Fruit fly (Drosophila melanogaster) whole organism, embryonic: ENCODE measurements around the gene mbt.

Experiments used
- Atf6 ChIP-seq: fragments of 200-800 bp; sonication (Bioruptor generic); IDR thresholded peaks from 2 replicates; pipeline ENCODE4 v1.3.6; 2022; ENCODE audit warnings: missing biosample characterization, missing genetic modification characterization
- CG10366 ChIP-seq: fragments of 200-800 bp; sonication (Bioruptor generic); IDR thresholded peaks from 2 replicates; pipeline ENCODE4 v1.3.6; 2022; ENCODE audit warnings: missing biosample characterization, missing genetic modification characterization
- CG10959 ChIP-seq: fragments of 200-800 bp; sonication (Bioruptor generic); IDR thresholded peaks from 2 replicates; pipeline ENCODE4 v1.3.6; 2022; ENCODE audit warnings: missing biosample characterization, missing genetic modification characterization
- CG11723 ChIP-seq: fragments of 200-800 bp; sonication (Bioruptor generic); optimal IDR thresholded peaks from 2 replicates; lab custom pipeline; 2017; ENCODE audit warnings: missing biosample characterization, mild to moderate bottlenecking, missing genetic modification characterization
- CG13296 ChIP-seq: fragments of 200-800 bp; sonication (Bioruptor generic); optimal IDR thresholded peaks from 3 replicates; lab custom pipeline; 2018; ENCODE audit warnings: missing biosample characterization, mild to moderate bottlenecking, missing genetic modification characterization
- CG14441 ChIP-seq: fragments of 200-800 bp; sonication (Bioruptor generic); IDR thresholded peaks from 2 replicates; pipeline ENCODE4 v1.3.6; 2022; ENCODE audit warnings: missing biosample characterization, missing genetic modification characterization
- CG15073 ChIP-seq: fragments of 200-800 bp; sonication (Bioruptor generic); optimal IDR thresholded peaks from 2 replicates; lab custom pipeline; 2016; ENCODE audit warnings: missing biosample characterization, missing genetic modification characterization
- CG1603 ChIP-seq: fragments of 200-800 bp; sonication (Bioruptor generic); optimal IDR thresholded peaks from 2 replicates; lab custom pipeline; 2019; ENCODE audit warnings: missing biosample characterization, mild to moderate bottlenecking, missing genetic modification characterization, moderate library complexity
- CG17385 ChIP-seq: fragments of 200-800 bp; sonication (Bioruptor generic); optimal IDR thresholded peaks from 3 replicates; lab custom pipeline; 2018; ENCODE audit warnings: missing biosample characterization, mild to moderate bottlenecking, missing genetic modification characterization
- CG2875 ChIP-seq: fragments of 200-800 bp; sonication (Bioruptor generic); optimal IDR thresholded peaks from 2 replicates; lab custom pipeline; 2017; ENCODE audit warnings: missing biosample characterization, mild to moderate bottlenecking, missing genetic modification characterization, missing genetic modification reagents
- CG31224 ChIP-seq: fragments of 200-800 bp; sonication (Bioruptor generic); IDR thresholded peaks from 2 replicates; pipeline ENCODE4 v1.3.6; 2022; ENCODE audit warnings: missing biosample characterization, missing genetic modification characterization
- CG6175 ChIP-seq: fragments of 200-800 bp; sonication (Bioruptor generic); IDR thresholded peaks from 3 replicates; pipeline ENCODE4 v1.3.6; 2022; ENCODE audit warnings: missing biosample characterization, missing genetic modification characterization
- CG6765 ChIP-seq: fragments of 200-800 bp; sonication (Bioruptor generic); optimal IDR thresholded peaks from 3 replicates; lab custom pipeline; 2017; ENCODE audit warnings: missing biosample characterization, mild to moderate bottlenecking, missing genetic modification characterization
- CG6813 ChIP-seq: fragments of 200-800 bp; sonication (Bioruptor generic); optimal IDR thresholded peaks from 2 replicates; lab custom pipeline; 2017; ENCODE audit warnings: missing biosample characterization, missing genetic modification characterization, mild to moderate bottlenecking, moderate library complexity, missing genetic modification reagents
- CG7987 ChIP-seq: fragments of 200-800 bp; sonication (Bioruptor generic); optimal IDR thresholded peaks from 2 replicates; lab custom pipeline; 2018; ENCODE audit warnings: missing biosample characterization, mild to moderate bottlenecking, missing genetic modification characterization, moderate library complexity
- CG9727 ChIP-seq: fragments of 200-800 bp; sonication (Bioruptor generic); optimal IDR thresholded peaks from 3 replicates; lab custom pipeline; 2017; ENCODE audit warnings: missing biosample characterization, mild to moderate bottlenecking, missing genetic modification characterization
- CTCF ChIP-seq: fragments of 200-800 bp; sonication (Bioruptor generic); optimal IDR thresholded peaks from 2 replicates; lab custom pipeline; 2017; ENCODE audit warnings: missing biosample characterization, mild to moderate bottlenecking, missing genetic modification characterization, moderate library complexity
- Drgx ChIP-seq: fragments of 200-800 bp; sonication (Bioruptor generic); IDR thresholded peaks from 2 replicates; pipeline ENCODE4 v1.3.6; 2022; ENCODE audit warnings: missing biosample characterization, missing genetic modification characterization
- E2f2 ChIP-seq: fragments of 200-800 bp; sonication (Bioruptor generic); IDR thresholded peaks from 2 replicates; pipeline ENCODE4 v1.3.6; 2022; ENCODE audit warnings: missing biosample characterization, missing genetic modification characterization
- Eip74EF ChIP-seq, 2 experiments: fragments of 200-800 bp in 1 of 2; fragments of >200 bp in 1 of 2; sonication (Bioruptor generic) in 1 of 2; optimal IDR thresholded peaks; 2 replicates each; lab custom pipeline; 2017 to 2019; ENCODE audit warnings: missing biosample characterization in 2 of 2, missing genetic modification characterization in 2 of 2, mild to moderate bottlenecking in 1 of 2, moderate library complexity in 1 of 2
- Ets97D ChIP-seq: fragments of 200-800 bp; sonication (Bioruptor generic); optimal IDR thresholded peaks from 3 replicates; lab custom pipeline; 2016; ENCODE audit warnings: missing biosample characterization, missing genetic modification characterization
- HLH3B ChIP-seq: fragments of 200-800 bp; sonication (Bioruptor generic); IDR thresholded peaks from 2 replicates; pipeline ENCODE4 v1.3.6; 2022; ENCODE audit warnings: missing biosample characterization, missing genetic modification characterization
- Hand ChIP-seq: fragments of 200-800 bp; sonication (Bioruptor generic); optimal IDR thresholded peaks from 2 replicates; lab custom pipeline; 2017; ENCODE audit warnings: mild to moderate bottlenecking, missing biosample characterization, missing genetic modification reagents, missing genetic modification characterization
- Hmr ChIP-seq: fragments of 200-800 bp; sonication (Bioruptor generic); optimal IDR thresholded peaks from 3 replicates; lab custom pipeline; 2017; ENCODE audit warnings: mild to moderate bottlenecking, missing biosample characterization, missing genetic modification reagents, missing genetic modification characterization
- Hr78 ChIP-seq, 2 experiments: fragments of 200-800 bp in 1 of 2; fragments of >200 bp in 1 of 2; sonication (Bioruptor generic) in 1 of 2; optimal IDR thresholded peaks; 2 replicates each; lab custom pipeline; 2017 to 2019; ENCODE audit warnings: missing biosample characterization in 2 of 2, missing genetic modification characterization in 2 of 2, mild to moderate bottlenecking in 1 of 2, moderate library complexity in 1 of 2
- Hsf ChIP-seq: fragments of 200-800 bp; sonication (Bioruptor generic); optimal IDR thresholded peaks from 3 replicates; lab custom pipeline; 2016; ENCODE audit warnings: missing biosample characterization, missing genetic modification characterization
- Med ChIP-seq: fragments of 200-800 bp; sonication (Bioruptor generic); peaks from one replicate; lab custom pipeline; 2016; ENCODE audit warnings: missing biosample characterization, missing genetic modification characterization, mild to moderate bottlenecking, inconsistent platforms, moderate library complexity
- NC2β ChIP-seq: fragments of 200-800 bp; sonication (Bioruptor generic); optimal IDR thresholded peaks from 2 replicates; lab custom pipeline; 2016; ENCODE audit warnings: missing biosample characterization, missing genetic modification characterization
- Rx ChIP-seq: fragments of 200-800 bp; sonication (Bioruptor generic); IDR thresholded peaks from 2 replicates; pipeline ENCODE4 v1.3.6; 2022; ENCODE audit warnings: missing biosample characterization, missing genetic modification characterization
- Sox100B ChIP-seq: fragments of 200-800 bp; sonication (Bioruptor generic); optimal IDR thresholded peaks from 3 replicates; lab custom pipeline; 2018; ENCODE audit warnings: missing biosample characterization, mild to moderate bottlenecking, missing genetic modification characterization
- Ssrp ChIP-seq: fragments of 200-800 bp; sonication (Bioruptor generic); optimal IDR thresholded peaks from 2 replicates; lab custom pipeline; 2018; ENCODE audit warnings: missing biosample characterization, mild to moderate bottlenecking, missing genetic modification characterization, moderate library complexity
- Xbp1 ChIP-seq: fragments of 200-800 bp; sonication (Bioruptor generic); optimal IDR thresholded peaks from 3 replicates; lab custom pipeline; 2016; ENCODE audit warnings: missing biosample characterization, mild to moderate bottlenecking, missing genetic modification characterization
- Xrp1 ChIP-seq: fragments of 200-800 bp; sonication (Bioruptor generic); IDR thresholded peaks from 2 replicates; pipeline ENCODE4 v1.3.6; 2022; ENCODE audit warnings: missing biosample characterization, missing genetic modification characterization
- chif ChIP-seq, 2 experiments: fragments of 200-800 bp; sonication (Bioruptor generic); optimal IDR thresholded peaks; 3 replicates each; lab custom pipeline; 2016; ENCODE audit warnings: missing biosample characterization in 2 of 2, missing genetic modification characterization in 2 of 2
- chinmo ChIP-seq: fragments of 200-800 bp; sonication (Bioruptor generic); IDR thresholded peaks from 4 replicates; pipeline ENCODE4 v1.3.6; 2022; ENCODE audit warnings: missing biosample characterization, missing genetic modification characterization; ENCODE audit not compliant: partially characterized antibody
- fd96Cb ChIP-seq: fragments of 200-800 bp; sonication (Bioruptor generic); optimal IDR thresholded peaks from 2 replicates; lab custom pipeline; 2018; ENCODE audit warnings: missing biosample characterization, mild to moderate bottlenecking, missing genetic modification characterization, moderate library complexity
- gce ChIP-seq: fragments of 200-800 bp; sonication (Bioruptor generic); IDR thresholded peaks from 3 replicates; pipeline ENCODE4 v1.3.6; 2022; ENCODE audit warnings: missing biosample characterization, missing genetic modification characterization
- ind ChIP-seq: fragments of 200-800 bp; sonication (Bioruptor generic); optimal IDR thresholded peaks from 3 replicates; lab custom pipeline; 2016; ENCODE audit warnings: missing biosample characterization, missing genetic modification characterization
- lmd ChIP-seq: fragments of 200-800 bp; sonication (Bioruptor generic); IDR thresholded peaks from 2 replicates; pipeline ENCODE4 v1.3.6; 2022; ENCODE audit warnings: missing biosample characterization, missing genetic modification characterization
- onecut ChIP-seq: fragments of 200-800 bp; sonication (Bioruptor generic); IDR thresholded peaks from 2 replicates; pipeline ENCODE4 v1.3.6; 2022; ENCODE audit warnings: missing biosample characterization, missing genetic modification characterization
- p53 ChIP-seq: fragments of 200-800 bp; sonication (Bioruptor generic); optimal IDR thresholded peaks from 2 replicates; lab custom pipeline; 2016; ENCODE audit warnings: missing biosample characterization, missing genetic modification characterization
- pb ChIP-seq: fragments of 200-800 bp; sonication (Bioruptor generic); optimal IDR thresholded peaks from 3 replicates; lab custom pipeline; 2016; ENCODE audit warnings: missing biosample characterization, missing genetic modification characterization
- pfk ChIP-seq: fragments of 200-800 bp; sonication (Bioruptor generic); optimal IDR thresholded peaks from 2 replicates; lab custom pipeline; 2018; ENCODE audit warnings: missing biosample characterization, mild to moderate bottlenecking, missing genetic modification characterization, moderate library complexity
- sim ChIP-seq: fragments of 200-800 bp; sonication (Bioruptor generic); IDR thresholded peaks from 2 replicates; pipeline ENCODE4 v1.3.6; 2022; ENCODE audit warnings: missing biosample characterization, missing genetic modification characterization
- slp2 ChIP-seq: fragments of 200-800 bp; sonication (Bioruptor generic); optimal IDR thresholded peaks from 2 replicates; lab custom pipeline; 2016; ENCODE audit warnings: missing biosample characterization, missing genetic modification characterization
- stc ChIP-seq: fragments of 200-800 bp; sonication (Bioruptor generic); IDR thresholded peaks from 2 replicates; pipeline ENCODE4 v1.3.6; 2022; ENCODE audit warnings: missing biosample characterization, missing genetic modification characterization
- tgo ChIP-seq: fragments of 200-800 bp; sonication (Bioruptor generic); IDR thresholded peaks from 3 replicates; pipeline ENCODE4 v1.3.6; 2022; ENCODE audit warnings: missing biosample characterization, missing genetic modification characterization
- zfh1 ChIP-seq: fragments of 200-800 bp; sonication (Bioruptor generic); IDR thresholded peaks from 3 replicates; pipeline ENCODE4 v1.3.6; 2022; ENCODE audit warnings: missing biosample characterization, missing genetic modification characterization

Gene mbt

DNA sequence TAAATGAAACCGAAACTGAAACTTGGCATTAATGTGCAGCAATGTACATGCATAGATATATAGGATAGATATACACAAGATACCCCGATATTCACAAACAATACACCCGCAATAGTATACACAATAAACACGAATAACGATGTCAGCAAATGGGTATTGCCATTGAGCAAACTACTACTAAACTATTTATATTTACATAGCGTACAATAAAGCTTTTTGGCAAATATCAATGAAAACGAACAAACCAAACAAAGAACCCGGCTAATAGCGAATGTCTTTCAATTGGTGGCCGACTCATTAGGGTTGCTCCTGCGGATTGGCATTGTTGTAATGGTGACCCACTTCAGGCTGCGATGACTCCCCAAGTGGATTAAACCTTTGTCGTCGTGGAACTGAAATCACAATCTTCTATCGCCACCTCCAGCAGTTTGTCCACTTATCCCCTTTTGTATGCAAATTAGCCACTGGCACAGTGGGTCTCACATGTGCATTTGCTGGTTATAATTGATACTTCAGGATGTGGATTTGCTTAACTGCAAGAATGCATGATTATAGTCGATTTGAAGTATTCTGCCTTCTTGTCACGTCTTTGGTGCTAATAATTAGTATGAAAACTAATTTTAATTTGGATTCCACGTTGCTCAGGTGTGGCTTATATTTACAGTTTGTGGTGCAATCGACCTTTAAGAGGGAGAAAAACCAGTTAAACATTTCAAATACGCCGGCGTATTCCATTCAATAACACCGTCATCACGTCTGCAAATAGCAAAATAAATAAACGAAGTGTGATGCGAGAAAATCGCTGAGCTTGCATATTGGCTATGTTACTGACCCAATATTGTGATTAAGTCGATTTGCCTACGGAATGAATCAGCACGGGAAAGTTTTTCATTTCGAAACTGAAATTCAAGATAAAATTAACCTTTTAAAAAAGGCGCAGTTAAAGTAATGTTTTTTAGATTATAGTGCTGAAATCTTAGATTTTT is 39.9 kb downstream of the mbt start (continued):
- no peak for TF ChIP-seq Sox100B
- TF ChIP-seq Drgx: peak; percentile 63
- peak; percentile 19 for TF ChIP-seq CG17385 (GFP tag; lab: Kevin White, UChicago)
- TF ChIP-seq zfh1 (GFP tag; lab: Robert Waterston, UW): peak; percentile 84
- peak; percentile 17 for TF ChIP-seq CG13296 (GFP tag; lab: Kevin White, UChicago)
- no peak for TF ChIP-seq CG11723 (GFP tag; lab: Kevin White, UChicago)
- TF ChIP-seq sim (GFP tag; lab: Robert Waterston, UW): 0 out of 2 replicates have a peak, but pooled peaks have one; percentile 14
- no peak for TF ChIP-seq CG6765 (GFP tag; lab: Kevin White, UChicago)
- 0 out of 2 replicates have a peak, but pooled peaks have one; percentile 12 for TF ChIP-seq CG31224 (GFP tag; lab: Robert Waterston, UW)
- TF ChIP-seq ind (GFP tag; lab: Kevin White, UChicago): peak; percentile 12
- TF ChIP-seq tgo (GFP tag; lab: Robert Waterston, UW): peak; percentile 60; the same call in 2 of the 3 replicates
- TF ChIP-seq lmd (GFP tag; lab: Robert Waterston, UW): 0 out of 2 replicates have a peak, but pooled peaks have one; percentile 23
- no peak for TF ChIP-seq CG15073 (GFP tag; lab: Kevin White, UChicago)
- peak; percentile 81; the same call in 1 of the 2 replicates for TF ChIP-seq Atf6 (GFP tag; lab: Robert Waterston, UW)
- peak; percentile 85 for TF ChIP-seq CG10366
- TF ChIP-seq Hand (GFP tag; lab: Kevin White, UChicago): no peak
- peak; percentile 15; the same call in 1 of the 3 replicates for TF ChIP-seq CG6175 (GFP tag; lab: Robert Waterston, UW)
- TF ChIP-seq gce (GFP tag; lab: Robert Waterston, UW): peak; percentile 40; the same call in 1 of the 3 replicates
- no peak for TF ChIP-seq NC2β (GFP tag; lab: Kevin White, UChicago)
- TF ChIP-seq pfk: no peak
- peak; percentile 27 for TF ChIP-seq Hmr (GFP tag; lab: Kevin White, UChicago)
- TF ChIP-seq pb (GFP tag; lab: Kevin White, UChicago): peak; percentile 75
- no peak for TF ChIP-seq CG7987 (GFP tag; lab: Kevin White, UChicago)
- TF ChIP-seq Xbp1 (GFP tag; lab: Kevin White, UChicago): peak; percentile 21
- TF ChIP-seq Eip74EF (GFP tag; optimal IDR thresholded peaks at IDR 0.05; lab: Kevin White, UChicago): peak in 1 of 2 experiments; percentile 54
- peak; percentile 5 for TF ChIP-seq fd96Cb (tag; lab: Kevin White, UChicago)
- TF ChIP-seq Ssrp (tag; lab: Kevin White, UChicago): peak; percentile 3
- peak; percentile 37 for TF ChIP-seq CG9727 (GFP tag; lab: Kevin White, UChicago)
- TF ChIP-seq chif (GFP tag; optimal IDR thresholded peaks at IDR 0.05; lab: Kevin White, UChicago): peak in 1 of 2 experiments; percentile 11
- TF ChIP-seq Hr78 (GFP tag; optimal IDR thresholded peaks at IDR 0.05; lab: Kevin White, UChicago): peak in 1 of 2 experiments; percentile 30
- peak; percentile 27 for TF ChIP-seq p53 (GFP tag; lab: Kevin White, UChicago)
- TF ChIP-seq Xrp1 (GFP tag; lab: Robert Waterston, UW): peak; percentile 66
- TF ChIP-seq slp2 (GFP tag; lab: Kevin White, UChicago): peak; percentile 70
- TF ChIP-seq CG10959 (GFP tag; lab: Robert Waterston, UW): no peak
- TF ChIP-seq chinmo (GFP tag; lab: Robert Waterston, UW): 0 out of 4 replicates have a peak, but pooled peaks have one; percentile 10
- TF ChIP-seq Rx: peak; percentile 55
- TF ChIP-seq CG14441 (GFP tag; lab: Robert Waterston, UW): peak; percentile 72
- TF ChIP-seq CG1603 (tag; lab: Kevin White, UChicago): peak; percentile 41
- peak; percentile 28 for TF ChIP-seq Hsf (GFP tag; lab: Kevin White, UChicago)
- TF ChIP-seq HLH3B (GFP tag; lab: Robert Waterston, UW): peak; percentile 47; the same call in 1 of the 2 replicates
- no peak for TF ChIP-seq CG2875 (GFP tag; lab: Kevin White, UChicago)
- peak; percentile 59 for TF ChIP-seq Ets97D (GFP tag; lab: Kevin White, UChicago)
- peak; percentile 32 for TF ChIP-seq CG6813 (GFP tag; lab: Kevin White, UChicago)
- TF ChIP-seq onecut (GFP tag; lab: Robert Waterston, UW): peak; percentile 72
- TF ChIP-seq stc (GFP tag; lab: Robert Waterston, UW): peak; percentile 72
- peak; percentile 97 for TF ChIP-seq Med (GFP tag; lab: Kevin White, UChicago)
- no peak; the same call in 1 of the 2 replicates for TF ChIP-seq E2f2 (GFP tag; lab: Robert Waterston, UW)
- TF ChIP-seq CTCF: peak; percentile 22
